Worm (Caenorhabditis elegans) whole organism, L1 larva: ENCODE data around the gene arrd-28.

Source experiments
- C16A3.4 ChIP-seq: fragments of 150-350 bp; optimal IDR thresholded peaks from 2 replicates; lab custom pipeline; 2014; ENCODE audit warnings: missing biosample characterization, missing genetic modification characterization
- aly-2 ChIP-seq: fragments of 150-350 bp; optimal IDR thresholded peaks from 2 replicates; lab custom pipeline; 2014; ENCODE audit warnings: missing biosample characterization, missing genetic modification characterization
- ceh-63 ChIP-seq: fragments of 200-800 bp; sonication (Bioruptor generic); optimal IDR thresholded peaks from 2 replicates; lab custom pipeline; 2018; ENCODE audit warnings: mild to moderate bottlenecking, missing genetic modification characterization, missing compliant biosample characterization
- ceh-8 ChIP-seq: fragments of 200-800 bp; sonication (Bioruptor generic); optimal IDR thresholded peaks from 2 replicates; lab custom pipeline; 2018; ENCODE audit warnings: mild to moderate bottlenecking, missing genetic modification characterization, moderate library complexity, missing compliant biosample characterization
- ceh-82 ChIP-seq, 3 experiments: fragments of 150-350 bp in 1 of 3; sonication (generic microtip) in 2 of 3; optimal IDR thresholded peaks; 2 replicates each; lab custom pipeline; 2014 to 2017; ENCODE audit warnings: missing biosample characterization in 3 of 3, missing genetic modification characterization in 3 of 3
- ces-1 ChIP-seq: fragments of 150-350 bp; optimal IDR thresholded peaks from 2 replicates; lab custom pipeline; 2014; ENCODE audit warnings: missing biosample characterization, missing genetic modification reagents, missing genetic modification characterization
- dpl-1 ChIP-seq, 3 experiments: fragments of 150-350 bp in 2 of 3; sonication (generic microtip) in 1 of 3; optimal IDR thresholded peaks; 2 replicates each; lab custom pipeline; 2014 to 2017; ENCODE audit warnings: missing biosample characterization in 3 of 3, missing genetic modification characterization in 3 of 3, missing genetic modification reagents in 3 of 3
- dsc-1 ChIP-seq: sonication (generic microtip); optimal IDR thresholded peaks from 2 replicates; lab custom pipeline; 2016; ENCODE audit warnings: mild to moderate bottlenecking, missing genetic modification characterization, missing compliant biosample characterization
- efl-3 ChIP-seq: fragments of 200-800 bp; sonication (Bioruptor generic); optimal IDR thresholded peaks from 2 replicates; lab custom pipeline; 2018; ENCODE audit warnings: mild to moderate bottlenecking, missing genetic modification characterization, missing compliant biosample characterization
- egl-13 ChIP-seq: sonication (generic microtip); optimal IDR thresholded peaks from 2 replicates; lab custom pipeline; 2016; ENCODE audit warnings: missing genotype, missing genetic modification reagents, missing genetic modification characterization, missing compliant biosample characterization
- elt-3 ChIP-seq, 6 experiments: fragments of 150-350 bp in 1 of 6; sonication (generic microtip); optimal IDR thresholded peaks; 2 replicates each; lab custom pipeline; 2017 to 2018; ENCODE audit warnings: missing biosample characterization in 6 of 6, missing genetic modification characterization in 6 of 6, inconsistent platforms in 1 of 6
- fkh-10 ChIP-seq: sonication (generic microtip); optimal IDR thresholded peaks from 2 replicates; lab custom pipeline; 2017; ENCODE audit warnings: missing biosample characterization, missing genetic modification reagents, missing genetic modification characterization
- fkh-4 ChIP-seq: sonication (generic microtip); optimal IDR thresholded peaks from 2 replicates; lab custom pipeline; 2016; ENCODE audit warnings: missing compliant biosample characterization, missing genetic modification characterization, borderline replicate concordance
- fkh-8 ChIP-seq: sonication (generic microtip); optimal IDR thresholded peaks from 2 replicates; lab custom pipeline; 2016; ENCODE audit warnings: mild to moderate bottlenecking, missing genetic modification characterization, missing compliant biosample characterization
- fos-1 ChIP-seq: fragments of 150-350 bp; optimal IDR thresholded peaks from 2 replicates; lab custom pipeline; 2014; ENCODE audit warnings: missing biosample characterization, missing genetic modification characterization
- grh-1 ChIP-seq: fragments of 200-800 bp; sonication (Bioruptor generic); IDR thresholded peaks from 2 replicates; pipeline ENCODE4 v1.3.6; 2022; ENCODE audit warnings: missing genetic modification reagents, missing genetic modification characterization, missing compliant biosample characterization
- irx-1 ChIP-seq: sonication (generic microtip); optimal IDR thresholded peaks from 2 replicates; lab custom pipeline; 2016; ENCODE audit warnings: missing genetic modification characterization, missing compliant biosample characterization
- isw-1 ChIP-seq: fragments of 200-800 bp; sonication (Bioruptor generic); IDR thresholded peaks from 2 replicates; pipeline ENCODE4 v1.3.6; 2022; ENCODE audit warnings: missing genetic modification characterization, missing compliant biosample characterization
- jun-1 ChIP-seq: fragments of 150-350 bp; optimal IDR thresholded peaks from 2 replicates; lab custom pipeline; 2014; ENCODE audit warnings: missing biosample characterization, missing genetic modification reagents, missing genetic modification characterization
- lin-13 ChIP-seq: fragments of 150-350 bp; optimal IDR thresholded peaks from 2 replicates; lab custom pipeline; 2014; ENCODE audit warnings: missing biosample characterization, missing genetic modification reagents, missing genetic modification characterization
- lin-14 ChIP-seq: fragments of 200-800 bp; sonication (Bioruptor generic); optimal IDR thresholded peaks from 2 replicates; lab custom pipeline; 2018; ENCODE audit warnings: mild to moderate bottlenecking, missing genetic modification characterization, moderate library complexity, missing compliant biosample characterization
- lin-35 ChIP-seq, 2 experiments: fragments of 150-350 bp; optimal IDR thresholded peaks; 2 replicates each; lab custom pipeline; 2014; ENCODE audit warnings: missing biosample characterization in 2 of 2, missing genetic modification characterization in 2 of 2, missing genetic modification reagents in 2 of 2
- mab-9 ChIP-seq: fragments of 200-800 bp; sonication (Bioruptor generic); IDR thresholded peaks from 2 replicates; pipeline ENCODE4 v1.3.6; 2022; ENCODE audit warnings: missing genetic modification reagents, missing genetic modification characterization, missing compliant biosample characterization
- mdl-1 ChIP-seq, 2 experiments: fragments of 150-350 bp; optimal IDR thresholded peaks; 2 replicates each; lab custom pipeline; 2014 to 2017; ENCODE audit warnings: missing biosample characterization in 2 of 2, missing genetic modification characterization in 2 of 2, inconsistent platforms in 1 of 2
- mep-1 ChIP-seq: fragments of 150-350 bp; optimal IDR thresholded peaks from 2 replicates; lab custom pipeline; 2014; ENCODE audit warnings: missing biosample characterization, missing genetic modification characterization
- nhr-11 ChIP-seq: fragments of 150-350 bp; optimal IDR thresholded peaks from 2 replicates; lab custom pipeline; 2014; ENCODE audit warnings: missing biosample characterization, missing genetic modification characterization
- nhr-12 ChIP-seq: sonication (generic microtip); optimal IDR thresholded peaks from 2 replicates; lab custom pipeline; 2017; ENCODE audit warnings: missing biosample characterization, missing genetic modification characterization
- nhr-19 ChIP-seq: fragments of 200-800 bp; sonication (Bioruptor generic); conservative IDR thresholded peaks from 2 replicates; pipeline ENCODE4 v1.3.6; 2022; ENCODE audit warnings: missing genetic modification characterization, missing compliant biosample characterization
- nhr-47 ChIP-seq: sonication (generic microtip); optimal IDR thresholded peaks from 2 replicates; lab custom pipeline; 2016; ENCODE audit warnings: mild to moderate bottlenecking, missing genetic modification characterization, moderate library complexity, missing compliant biosample characterization
- nhr-77 ChIP-seq: fragments of 150-350 bp; optimal IDR thresholded peaks from 2 replicates; lab custom pipeline; 2014; ENCODE audit warnings: missing biosample characterization, missing genetic modification characterization
- nhr-84 ChIP-seq: sonication (generic microtip); optimal IDR thresholded peaks from 2 replicates; lab custom pipeline; 2017; ENCODE audit warnings: missing biosample characterization, missing genetic modification characterization
- nhr-85 ChIP-seq: sonication (generic microtip); peaks from one replicate; lab custom pipeline; 2016; ENCODE audit warnings: missing genetic modification characterization, inconsistent platforms, missing compliant biosample characterization
- pag-3 ChIP-seq: sonication (generic microtip); optimal IDR thresholded peaks from 2 replicates; lab custom pipeline; 2017; ENCODE audit warnings: missing genetic modification characterization, mild to moderate bottlenecking, missing compliant biosample characterization, antibody characterized with exemption, borderline replicate concordance; ENCODE audit not compliant: insufficient read depth
- pax-3 ChIP-seq: fragments of 200-800 bp; sonication (Bioruptor generic); optimal IDR thresholded peaks from 2 replicates; lab custom pipeline; 2018; ENCODE audit warnings: mild to moderate bottlenecking, missing genetic modification characterization, moderate library complexity, missing compliant biosample characterization
- pqm-1 ChIP-seq: sonication (generic microtip); optimal IDR thresholded peaks from 3 replicates; lab custom pipeline; 2017; ENCODE audit warnings: missing biosample characterization, missing genetic modification characterization
- rnt-1 ChIP-seq: sonication (generic microtip); optimal IDR thresholded peaks from 2 replicates; lab custom pipeline; 2016; ENCODE audit warnings: mild to moderate bottlenecking, missing genetic modification characterization, moderate library complexity, missing compliant biosample characterization
- skn-1 ChIP-seq: fragments of 150-350 bp; optimal IDR thresholded peaks from 2 replicates; lab custom pipeline; 2014; ENCODE audit warnings: missing biosample characterization, missing genetic modification characterization
- snpc-4 ChIP-seq: fragments of 150-350 bp; optimal IDR thresholded peaks from 2 replicates; lab custom pipeline; 2014; ENCODE audit warnings: missing biosample characterization, missing genetic modification characterization
- snu-23 ChIP-seq: sonication (generic microtip); optimal IDR thresholded peaks from 2 replicates; lab custom pipeline; 2016; ENCODE audit warnings: missing genetic modification characterization, missing compliant biosample characterization
- sox-4 ChIP-seq: sonication (generic microtip); optimal IDR thresholded peaks from 2 replicates; lab custom pipeline; 2016; ENCODE audit warnings: missing genetic modification characterization, missing compliant biosample characterization
- sptf-1 ChIP-seq: fragments of 150-350 bp; optimal IDR thresholded peaks from 2 replicates; lab custom pipeline; 2014; ENCODE audit warnings: missing biosample characterization, missing genetic modification characterization
- sup-37 ChIP-seq: fragments of 200-800 bp; sonication (Bioruptor generic); optimal IDR thresholded peaks from 2 replicates; lab custom pipeline; 2018; ENCODE audit warnings: mild to moderate bottlenecking, missing genetic modification characterization, missing compliant biosample characterization
- swsn-7 ChIP-seq: sonication (generic microtip); optimal IDR thresholded peaks from 2 replicates; lab custom pipeline; 2016; ENCODE audit warnings: missing genetic modification characterization, missing compliant biosample characterization
- tlp-1 ChIP-seq: fragments of 150-350 bp; optimal IDR thresholded peaks from 2 replicates; lab custom pipeline; 2014; ENCODE audit warnings: missing biosample characterization, missing genetic modification characterization
- unc-130 ChIP-seq: fragments of 150-350 bp; optimal IDR thresholded peaks from 2 replicates; lab custom pipeline; 2017; ENCODE audit warnings: missing biosample characterization, missing genetic modification characterization, inconsistent platforms
- unc-62 ChIP-seq: fragments of 150-350 bp; optimal IDR thresholded peaks from 2 replicates; lab custom pipeline; 2014; ENCODE audit warnings: missing biosample characterization, missing genetic modification reagents, missing genetic modification characterization
- unc-86 ChIP-seq: sonication (generic microtip); optimal IDR thresholded peaks from 2 replicates; lab custom pipeline; 2016; ENCODE audit warnings: missing genetic modification characterization, missing compliant biosample characterization
- xbp-1 ChIP-seq: sonication (generic microtip); optimal IDR thresholded peaks from 2 replicates; lab custom pipeline; 2016; ENCODE audit warnings: missing genetic modification characterization, missing compliant biosample characterization
- zip-4 ChIP-seq: fragments of 200-800 bp; sonication (Bioruptor generic); optimal IDR thresholded peaks from 2 replicates; lab custom pipeline; 2018; ENCODE audit warnings: mild to moderate bottlenecking, missing genetic modification characterization, moderate library complexity, missing compliant biosample characterization
- ztf-11 ChIP-seq, 2 experiments: sonication (generic microtip); optimal IDR thresholded peaks; 2 replicates each; lab custom pipeline; 2016 to 2017; ENCODE audit warnings: missing genetic modification characterization in 2 of 2, missing biosample characterization in 1 of 2, missing compliant biosample characterization in 1 of 2

The arrd-28 gene

DNA sequence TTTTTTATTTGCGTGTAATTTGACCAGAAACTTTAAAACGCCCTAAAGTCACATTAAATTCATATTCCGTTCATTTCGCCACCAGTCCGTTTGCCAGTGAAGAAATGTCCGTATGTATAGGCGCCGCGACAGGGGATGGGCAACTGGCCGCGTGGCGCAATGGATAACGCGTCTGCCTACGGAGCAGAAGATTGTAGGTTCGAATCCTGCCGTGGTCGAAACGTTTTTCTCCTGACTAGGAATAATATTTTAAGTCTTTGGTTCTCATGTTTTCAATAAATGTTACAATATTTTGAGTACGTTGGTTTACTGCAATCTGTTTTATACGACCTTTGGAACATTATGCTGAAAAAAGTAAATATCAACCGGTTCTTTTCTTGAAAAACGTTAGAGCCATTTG lies 38.8 kb upstream of the arrd-28 start (continued):
- TF ChIP-seq irx-1 (tag; lab: Kevin White, UChicago) (peak; percentile 47), nhr-84 (tag; lab: Kevin White, UChicago) (no peak), ceh-63 (GFP tag; lab: Kevin White, UChicago) (no peak), lin-13 (GFP tag; lab: Kevin White, UChicago) (no peak), dsc-1 (peak; percentile 75), mep-1 (tag; lab: Kevin White, UChicago) (peak; percentile 53), lin-35 (GFP tag; optimal IDR thresholded peaks at IDR 0.05; lab: Kevin White, UChicago) (peak; percentile 14 to 62), pag-3 (tag; lab: Kevin White, UChicago) (no peak), swsn-7 (tag; lab: Kevin White, UChicago) (peak; percentile 66), efl-3 (GFP tag; lab: Kevin White, UChicago) (peak; percentile 25), sptf-1 (tag; lab: Kevin White, UChicago) (no peak), jun-1 (tag; lab: Kevin White, UChicago) (peak; percentile 29)

DNA sequence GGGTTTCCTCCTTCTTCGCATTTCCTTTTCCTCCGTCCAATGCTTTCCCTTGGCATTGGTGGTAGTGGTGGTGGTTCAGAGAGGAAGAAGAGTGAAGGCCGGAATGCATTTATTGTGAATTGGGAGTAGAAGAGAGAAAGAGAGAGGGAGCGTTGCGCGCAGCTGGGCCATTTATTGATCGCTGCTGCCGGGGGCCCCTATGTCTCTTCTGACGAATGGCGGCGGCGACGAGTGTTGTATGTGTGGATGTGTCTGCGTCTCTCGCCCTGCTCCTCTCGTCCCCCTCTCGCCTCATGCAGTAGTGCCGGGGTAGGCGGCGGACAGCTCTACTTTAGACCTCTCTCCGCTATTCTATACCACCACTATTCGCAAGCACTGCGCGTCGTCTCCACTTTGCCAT lies 37.2 kb upstream of the arrd-28 start, which contains the start of gene unc-115:
unc-115 (plus strand) TSS at position 301 of the 400 bp plus-strand sequence.
- TF ChIP-seq mdl-1 (tag; optimal IDR thresholded peaks at IDR 0.05; lab: Kevin White, UChicago) (peak in 1 of 2 experiments; percentile 74), irx-1 (tag; lab: Kevin White, UChicago) (peak; percentile 59), pqm-1 (tag; lab: Kevin White, UChicago) (no peak), mab-9 (GFP tag; lab: Robert Waterston, UW) (peak; percentile 76), nhr-77 (tag; lab: Kevin White, UChicago) (peak; percentile 65), aly-2 (peak; percentile 11), fkh-10 (GFP tag; lab: Kevin White, UChicago) (peak; percentile 76), unc-86 (tag; lab: Kevin White, UChicago) (peak; percentile 88), ces-1 (GFP tag; lab: Kevin White, UChicago) (peak; percentile 71), lin-14 (GFP tag; lab: Kevin White, UChicago) (peak; percentile 97), nhr-85 (peak; percentile 86), pax-3 (tag; lab: Kevin White, UChicago) (peak; percentile 23), tlp-1 (tag; lab: Kevin White, UChicago) (no peak), unc-130 (tag; lab: Kevin White, UChicago) (peak; percentile 76), isw-1 (peak; percentile 72), nhr-12 (tag; lab: Kevin White, UChicago) (no peak), nhr-11 (no peak), fkh-8 (tag; lab: Kevin White, UChicago) (peak; percentile 78), dpl-1 (GFP tag; optimal IDR thresholded peaks at IDR 0.05; lab: Kevin White, UChicago) (peak in 1 of 3 experiments; percentile 42), C16A3.4 (tag; lab: Kevin White, UChicago) (peak; percentile 35), lin-13 (GFP tag; lab: Kevin White, UChicago) (peak; percentile 15), xbp-1 (tag; lab: Kevin White, UChicago) (peak; percentile 86), ztf-11 (tag; optimal IDR thresholded peaks at IDR 0.05; lab: Kevin White, UChicago) (peak in 1 of 2 experiments; percentile 66), fos-1 (peak; percentile 62), sox-4 (tag; lab: Kevin White, UChicago) (peak; percentile 26), ceh-8 (GFP tag; lab: Kevin White, UChicago) (peak; percentile 36), sup-37 (GFP tag; lab: Kevin White, UChicago) (no peak), elt-3 (tag; optimal IDR thresholded peaks at IDR 0.05; lab: Kevin White, UChicago) (peak in 2 of 6 experiments; percentile 34 to 64), nhr-19 (GFP tag; lab: Robert Waterston, UW) (peak; percentile 77), skn-1 (tag; lab: Kevin White, UChicago) (peak; percentile 89), unc-62 (GFP tag; lab: Kevin White, UChicago) (no peak), zip-4 (peak; percentile 6), snu-23 (peak; percentile 90), jun-1 (tag; lab: Kevin White, UChicago) (peak; percentile 65), rnt-1 (peak; percentile 82), sptf-1 (tag; lab: Kevin White, UChicago) (no peak), nhr-47 (tag; lab: Kevin White, UChicago) (peak; percentile 87), dsc-1 (peak; percentile 78), fkh-4 (tag; lab: Kevin White, UChicago) (no peak), grh-1 (peak; percentile 53), egl-13 (tag; lab: Kevin White, UChicago) (peak; percentile 80), ceh-82 (tag; optimal IDR thresholded peaks at IDR 0.05; lab: Kevin White, UChicago) (peak; percentile 79 to 87 (median 79)), snpc-4 (peak; percentile 30)
